Fruit fly (Drosophila melanogaster) whole organism, embryonic: ENCODE results near the gene CG13117.

Source experiments
- Abd-B ChIP-seq: fragments of 200-800 bp; sonication (Bioruptor generic); optimal IDR thresholded peaks from 2 replicates; lab custom pipeline; 2018; ENCODE audit warnings: missing biosample characterization, mild to moderate bottlenecking, missing genetic modification characterization, moderate library complexity
- Atf6 ChIP-seq: fragments of 200-800 bp; sonication (Bioruptor generic); IDR thresholded peaks from 2 replicates; pipeline ENCODE4 v1.3.6; 2022; ENCODE audit warnings: missing biosample characterization, missing genetic modification characterization
- CG10321 ChIP-seq: fragments of 200-800 bp; sonication (Bioruptor generic); IDR thresholded peaks from 2 replicates; pipeline ENCODE4 v1.3.6; 2022; ENCODE audit warnings: missing biosample characterization, missing genetic modification characterization
- CG10543 ChIP-seq: fragments of 200-800 bp; sonication (Bioruptor generic); optimal IDR thresholded peaks from 3 replicates; lab custom pipeline; 2017; ENCODE audit warnings: missing biosample characterization, mild to moderate bottlenecking, missing genetic modification characterization, moderate library complexity
- CG12071 ChIP-seq: fragments of 200-800 bp; sonication (Bioruptor generic); optimal IDR thresholded peaks from 3 replicates; lab custom pipeline; 2018; ENCODE audit warnings: missing biosample characterization, mild to moderate bottlenecking, missing genetic modification characterization
- CG13123 ChIP-seq: fragments of 200-800 bp; sonication (Bioruptor generic); optimal IDR thresholded peaks from 2 replicates; lab custom pipeline; 2016; ENCODE audit warnings: missing biosample characterization, missing genetic modification characterization
- CG13287 ChIP-seq: fragments of 200-800 bp; sonication (Bioruptor generic); IDR thresholded peaks from 2 replicates; pipeline ENCODE4 v1.3.6; 2022; ENCODE audit warnings: missing biosample characterization, missing genetic modification characterization; ENCODE audit not compliant: partially characterized antibody
- CG14710 ChIP-seq: fragments of 200-800 bp; sonication (Bioruptor generic); optimal IDR thresholded peaks from 3 replicates; lab custom pipeline; 2019; ENCODE audit warnings: missing biosample characterization, mild to moderate bottlenecking, missing genetic modification characterization, moderate library complexity
- CG15269 ChIP-seq: fragments of 200-800 bp; sonication (Bioruptor generic); optimal IDR thresholded peaks from 2 replicates; lab custom pipeline; 2018; ENCODE audit warnings: missing biosample characterization, mild to moderate bottlenecking, missing genetic modification characterization, moderate library complexity
- CG18476 ChIP-seq: fragments of 200-800 bp; sonication (Bioruptor generic); optimal IDR thresholded peaks from 2 replicates; lab custom pipeline; 2016; ENCODE audit warnings: missing biosample characterization, mild to moderate bottlenecking, missing genetic modification characterization
- CG2678 ChIP-seq: fragments of 200-800 bp; sonication (Bioruptor generic); optimal IDR thresholded peaks from 3 replicates; lab custom pipeline; 2019; ENCODE audit warnings: missing biosample characterization, mild to moderate bottlenecking, missing genetic modification characterization, moderate library complexity
- CG3163 ChIP-seq: fragments of 200-800 bp; sonication (Bioruptor generic); optimal IDR thresholded peaks from 3 replicates; lab custom pipeline; 2016; ENCODE audit warnings: missing biosample characterization, missing genetic modification characterization
- CG34376 ChIP-seq: fragments of 200-800 bp; sonication (Bioruptor generic); optimal IDR thresholded peaks from 2 replicates; lab custom pipeline; 2018; ENCODE audit warnings: missing biosample characterization, mild to moderate bottlenecking, missing genetic modification characterization
- CG7357 ChIP-seq: fragments of 200-800 bp; sonication (Bioruptor generic); IDR thresholded peaks from 3 replicates; pipeline ENCODE4 v1.3.6; 2022; ENCODE audit warnings: missing biosample characterization, missing genetic modification characterization
- CG8089 ChIP-seq: fragments of 200-800 bp; sonication (Bioruptor generic); optimal IDR thresholded peaks from 3 replicates; lab custom pipeline; 2016; ENCODE audit warnings: missing biosample characterization, missing genetic modification characterization
- CG9727 ChIP-seq: fragments of 200-800 bp; sonication (Bioruptor generic); optimal IDR thresholded peaks from 3 replicates; lab custom pipeline; 2017; ENCODE audit warnings: missing biosample characterization, mild to moderate bottlenecking, missing genetic modification characterization
- CHES-1-like ChIP-seq: fragments of 200-800 bp; sonication (Bioruptor generic); optimal IDR thresholded peaks from 2 replicates; lab custom pipeline; 2016; ENCODE audit warnings: missing biosample characterization, missing genetic modification characterization
- Doc3 ChIP-seq: fragments of 200-800 bp; sonication (Bioruptor generic); IDR thresholded peaks from 3 replicates; pipeline ENCODE4 v1.3.6; 2022; ENCODE audit warnings: missing biosample characterization, missing genetic modification characterization; ENCODE audit not compliant: partially characterized antibody
- Dref ChIP-seq: fragments of 200-800 bp; sonication (Bioruptor generic); IDR thresholded peaks from 2 replicates; pipeline ENCODE4 v1.3.6; 2022; ENCODE audit warnings: missing biosample characterization, missing genetic modification characterization
- Hr78 ChIP-seq, 2 experiments: fragments of 200-800 bp in 1 of 2; fragments of >200 bp in 1 of 2; sonication (Bioruptor generic) in 1 of 2; optimal IDR thresholded peaks; 2 replicates each; lab custom pipeline; 2017 to 2019; ENCODE audit warnings: missing biosample characterization in 2 of 2, missing genetic modification characterization in 2 of 2, mild to moderate bottlenecking in 1 of 2, moderate library complexity in 1 of 2
- PHDP ChIP-seq: fragments of 200-800 bp; sonication (Bioruptor generic); optimal IDR thresholded peaks from 3 replicates; lab custom pipeline; 2018; ENCODE audit warnings: missing biosample characterization, mild to moderate bottlenecking, missing genetic modification characterization, moderate library complexity
- Ptx1 ChIP-seq: fragments of 200-800 bp; sonication (Bioruptor generic); IDR thresholded peaks from 2 replicates; pipeline ENCODE4 v1.3.6; 2022; ENCODE audit warnings: missing biosample characterization, missing genetic modification characterization
- Trl ChIP-seq, 3 experiments: fragments of >200 bp in 2 of 3; fragments of 200-800 bp in 1 of 3; sonication (Bioruptor generic) in 1 of 3; optimal IDR thresholded peaks; 2 replicates in 1 of 3; 3 replicates in 2 of 3; lab custom pipeline; 2016 to 2017; ENCODE audit warnings: missing biosample characterization in 1 of 3, missing genetic modification characterization in 1 of 3
- ab ChIP-seq: fragments of 200-800 bp; sonication (Bioruptor generic); optimal IDR thresholded peaks from 2 replicates; lab custom pipeline; 2016; ENCODE audit warnings: missing biosample characterization, missing genetic modification characterization
- ara ChIP-seq: fragments of 200-800 bp; sonication (Bioruptor generic); IDR thresholded peaks from 2 replicates; pipeline ENCODE4 v1.3.6; 2022; ENCODE audit warnings: missing biosample characterization, missing genetic modification characterization
- ase ChIP-seq: fragments of 200-800 bp; sonication (Bioruptor generic); IDR thresholded peaks from 3 replicates; pipeline ENCODE4 v1.3.6; 2022; ENCODE audit warnings: missing biosample characterization, missing genetic modification characterization
- az2 ChIP-seq: fragments of 200-800 bp; sonication (Bioruptor generic); optimal IDR thresholded peaks from 3 replicates; lab custom pipeline; 2016; ENCODE audit warnings: missing biosample characterization, missing genetic modification characterization
- bcd ChIP-seq: fragments of 200-800 bp; sonication (Bioruptor generic); optimal IDR thresholded peaks from 2 replicates; lab custom pipeline; 2017; ENCODE audit warnings: missing biosample characterization, mild to moderate bottlenecking, missing genetic modification characterization
- ci ChIP-seq: fragments of 200-800 bp; sonication (Bioruptor generic); IDR thresholded peaks from 3 replicates; pipeline ENCODE4 v1.3.6; 2022; ENCODE audit warnings: missing biosample characterization, missing genetic modification characterization
- corto ChIP-seq: fragments of 200-800 bp; sonication (Bioruptor generic); optimal IDR thresholded peaks from 2 replicates; lab custom pipeline; 2016; ENCODE audit warnings: missing biosample characterization, mild to moderate bottlenecking, missing genetic modification characterization, moderate library complexity
- danr ChIP-seq: fragments of 200-800 bp; sonication (Bioruptor generic); IDR thresholded peaks from 2 replicates; pipeline ENCODE4 v1.3.6; 2022; ENCODE audit warnings: missing biosample characterization, missing genetic modification characterization
- disco-r ChIP-seq: fragments of 200-800 bp; sonication (Bioruptor generic); optimal IDR thresholded peaks from 2 replicates; lab custom pipeline; 2016; ENCODE audit warnings: missing biosample characterization, missing genetic modification characterization
- eve ChIP-seq, 2 experiments: fragments of >200 bp; optimal IDR thresholded peaks; 2 replicates each; lab custom pipeline; 2017; ENCODE audit warnings: missing biosample characterization in 2 of 2, missing genetic modification characterization in 2 of 2
- fru ChIP-seq: fragments of >200 bp; optimal IDR thresholded peaks from 2 replicates; lab custom pipeline; 2017
- gce ChIP-seq: fragments of 200-800 bp; sonication (Bioruptor generic); IDR thresholded peaks from 3 replicates; pipeline ENCODE4 v1.3.6; 2022; ENCODE audit warnings: missing biosample characterization, missing genetic modification characterization
- gfzf ChIP-seq: fragments of 200-800 bp; sonication (Bioruptor generic); optimal IDR thresholded peaks from 2 replicates; lab custom pipeline; 2016; ENCODE audit warnings: missing biosample characterization, mild to moderate bottlenecking, missing genetic modification characterization, moderate library complexity
- hkb ChIP-seq, 2 experiments: fragments of 200-800 bp in 1 of 2; fragments of >200 bp in 1 of 2; sonication (Bioruptor generic) in 1 of 2; IDR thresholded peaks in 1 of 2; optimal IDR thresholded peaks in 1 of 2; 2 replicates each; pipeline versions ENCODE4 v1.3.6 to Lab custom; 2017 to 2022; ENCODE audit warnings: missing biosample characterization in 1 of 2, missing genetic modification characterization in 1 of 2
- kni ChIP-seq: fragments of 200-800 bp; sonication (Bioruptor generic); optimal IDR thresholded peaks from 3 replicates; lab custom pipeline; 2017; ENCODE audit warnings: mild to moderate bottlenecking, missing biosample characterization, missing genetic modification reagents, missing genetic modification characterization
- lbe ChIP-seq: fragments of 200-800 bp; sonication (Bioruptor generic); optimal IDR thresholded peaks from 2 replicates; lab custom pipeline; 2016; ENCODE audit warnings: missing biosample characterization, mild to moderate bottlenecking, missing genetic modification characterization
- mirr ChIP-seq: fragments of 200-800 bp; sonication (Bioruptor generic); optimal IDR thresholded peaks from 3 replicates; lab custom pipeline; 2018; ENCODE audit warnings: missing biosample characterization, mild to moderate bottlenecking, missing genetic modification characterization
- nau ChIP-seq: fragments of 200-800 bp; sonication (Bioruptor generic); optimal IDR thresholded peaks from 3 replicates; lab custom pipeline; 2017; ENCODE audit warnings: missing biosample characterization, mild to moderate bottlenecking, missing genetic modification characterization, missing genetic modification reagents
- otp ChIP-seq: fragments of 200-800 bp; sonication (Bioruptor generic); IDR thresholded peaks from 3 replicates; pipeline ENCODE4, ENCODE4 v1.3.6; 2022; ENCODE audit warnings: missing biosample characterization, missing genetic modification characterization
- phol ChIP-seq: fragments of 200-800 bp; sonication (Bioruptor generic); optimal IDR thresholded peaks from 3 replicates; lab custom pipeline; 2018; ENCODE audit warnings: missing biosample characterization, mild to moderate bottlenecking, missing genetic modification characterization, moderate library complexity
- prd ChIP-seq, 3 experiments: fragments of >200 bp in 2 of 3; fragments of 200-800 bp in 1 of 3; sonication (Bioruptor generic) in 1 of 3; optimal IDR thresholded peaks in 2 of 3; IDR thresholded peaks in 1 of 3; 2 replicates in 2 of 3; 3 replicates in 1 of 3; pipeline versions ENCODE4 v1.3.6 to Lab custom; 2017 to 2022; ENCODE audit warnings: missing biosample characterization in 1 of 3, missing genetic modification characterization in 1 of 3
- sd ChIP-seq: fragments of 200-800 bp; sonication (Bioruptor generic); optimal IDR thresholded peaks from 3 replicates; lab custom pipeline; 2018; ENCODE audit warnings: missing biosample characterization, mild to moderate bottlenecking, missing genetic modification characterization, moderate library complexity
- so ChIP-seq: fragments of 200-800 bp; sonication (Bioruptor generic); IDR thresholded peaks from 3 replicates; pipeline ENCODE4 v1.3.6; 2022; ENCODE audit warnings: missing biosample characterization, missing genetic modification characterization
- z ChIP-seq: fragments of 200-800 bp; sonication (Bioruptor generic); IDR thresholded peaks from 3 replicates; pipeline ENCODE4 v1.3.6; 2022; ENCODE audit warnings: missing biosample characterization, missing genetic modification characterization

The CG13117 gene

dm6 chr2L:9698092-9698922 is 38.1 kb upstream of the CG13117 start (continued):
- TF ChIP-seq CG10543 (GFP tag; lab: Kevin White, UChicago) (peak; percentile 32), Trl (optimal IDR thresholded peaks at IDR 0.05; lab: Kevin White, UChicago) (peak; percentile 25 to 76), Trl (GFP tag; optimal IDR thresholded peaks at IDR 0.05; lab: Kevin White, UChicago) (no peak), CG15269 (tag; lab: Kevin White, UChicago) (peak; percentile 0), mirr (GFP tag; lab: Kevin White, UChicago) (peak; percentile 14), Doc3 (GFP tag; lab: Robert Waterston, UW) (no peak), CG10321 (GFP tag; lab: Robert Waterston, UW) (peak; percentile 88), ase (GFP tag; lab: Robert Waterston, UW) (no peak), nau (GFP tag; lab: Kevin White, UChicago) (peak; percentile 7), eve (GFP tag; optimal IDR thresholded peaks at IDR 0.05; lab: Kevin White, UChicago) (peak in 1 of 2 experiments; percentile 48), Hr78 (GFP tag; optimal IDR thresholded peaks at IDR 0.05; lab: Kevin White, UChicago) (peak in 1 of 2 experiments; percentile 74), fru (lab: Kevin White, UChicago) (no peak), disco-r (GFP tag; lab: Kevin White, UChicago) (no peak), PHDP (peak; percentile 13), CG2678 (tag; lab: Kevin White, UChicago) (peak; percentile 19), lbe (GFP tag; lab: Kevin White, UChicago) (peak; percentile 39), bcd (GFP tag; lab: Kevin White, UChicago) (peak; percentile 5), so (peak; percentile 56; the same call in 1 of the 3 replicates), CG34376 (peak; percentile 8), Atf6 (peak; percentile 8; the same call in 1 of the 2 replicates), CG13287 (GFP tag; lab: Robert Waterston, UW) (no peak), hkb (optimal IDR thresholded peaks at IDR 0.05; lab: Kevin White, UChicago) (no peak), hkb (GFP tag; IDR thresholded peaks at IDR 0.05; lab: Robert Waterston, UW) (peak; percentile 18; the same call in 1 of the 2 replicates), CG3163 (GFP tag; lab: Kevin White, UChicago) (peak; percentile 38), prd (optimal IDR thresholded peaks at IDR 0.05; lab: Kevin White, UChicago) (no peak), prd (GFP tag; IDR thresholded peaks at IDR 0.05; lab: Robert Waterston, UW) (no peak), CG8089 (no peak), gce (GFP tag; lab: Robert Waterston, UW) (no peak), corto (GFP tag; lab: Kevin White, UChicago) (peak; percentile 74), az2 (GFP tag; lab: Kevin White, UChicago) (no peak), sd (peak; percentile 74)

- TF ChIP-seq CHES-1-like, result peak; percentile 18
- TF ChIP-seq Abd-B (GFP tag; lab: Kevin White, UChicago), result peak; percentile 66
- TF ChIP-seq gfzf (GFP tag; lab: Kevin White, UChicago), result peak; percentile 94
- TF ChIP-seq ab, result no peak
- no peak for TF ChIP-seq z (GFP tag; lab: Robert Waterston, UW)
- peak; percentile 91 for TF ChIP-seq Dref
- peak; percentile 38 for TF ChIP-seq Ptx1 (GFP tag; lab: Robert Waterston, UW)
- peak; percentile 66 for TF ChIP-seq CG14710 (tag; lab: Kevin White, UChicago)
- TF ChIP-seq CG12071 (GFP tag; lab: Kevin White, UChicago), result peak; percentile 37
- peak; percentile 82 for TF ChIP-seq ci (GFP tag; lab: Robert Waterston, UW)
- no peak for TF ChIP-seq danr (GFP tag; lab: Robert Waterston, UW)
- no peak for TF ChIP-seq CG18476 (GFP tag; lab: Kevin White, UChicago)
- TF ChIP-seq CG13123 (GFP tag; lab: Kevin White, UChicago), result no peak
- TF ChIP-seq phol (tag; lab: Kevin White, UChicago), result peak; percentile 52
- no peak for TF ChIP-seq CG7357
- no peak for TF ChIP-seq otp (GFP tag; lab: Robert Waterston, UW)
- peak; percentile 24 for TF ChIP-seq CG9727 (GFP tag; lab: Kevin White, UChicago)
- TF ChIP-seq ara (GFP tag; lab: Robert Waterston, UW), result no peak
- TF ChIP-seq kni (GFP tag; lab: Kevin White, UChicago), result no peak
These were observed 37.4 kb upstream of the CG13117 start, which contains the start of gene Pka-C1 for dm6 chr2L:9698923-9699493. TSS of gene Pka-C1 (minus strand) at chr2L:9699297.
